Fruit fly (Drosophila melanogaster) whole organism, embryonic: ENCODE data around the gene ihog.
A peak's percentile ranks its signal among the peaks of the same experiment; 100 is the strongest.

Experiments
- Atf-2 ChIP-seq: fragments of 200-800 bp; sonication (Bioruptor generic); optimal IDR thresholded peaks from 2 replicates; lab custom pipeline; 2016; ENCODE audit warnings: missing biosample characterization, missing genetic modification characterization
- CG17912 ChIP-seq: fragments of 200-800 bp; sonication (Bioruptor generic); optimal IDR thresholded peaks from 2 replicates; lab custom pipeline; 2018; ENCODE audit warnings: missing biosample characterization, mild to moderate bottlenecking, missing genetic modification characterization
- CG18262 ChIP-seq: fragments of 200-800 bp; optimal IDR thresholded peaks from 3 replicates; lab custom pipeline; 2019; ENCODE audit warnings: missing biosample characterization, mild to moderate bottlenecking, missing genetic modification characterization, moderate library complexity
- CG2889 ChIP-seq: fragments of 200-800 bp; sonication (Bioruptor generic); IDR thresholded peaks from 3 replicates; pipeline ENCODE4 v1.3.6; 2022; ENCODE audit warnings: missing biosample characterization, missing genetic modification characterization
- CG32772 ChIP-seq: fragments of 200-800 bp; sonication (Bioruptor generic); IDR thresholded peaks from 2 replicates; pipeline ENCODE4 v1.3.6; 2022; ENCODE audit warnings: missing biosample characterization, missing genetic modification characterization
- CG34376 ChIP-seq: fragments of 200-800 bp; sonication (Bioruptor generic); optimal IDR thresholded peaks from 2 replicates; lab custom pipeline; 2018; ENCODE audit warnings: missing biosample characterization, mild to moderate bottlenecking, missing genetic modification characterization
- CG4328 ChIP-seq: fragments of 200-800 bp; sonication (Bioruptor generic); optimal IDR thresholded peaks from 3 replicates; lab custom pipeline; 2017; ENCODE audit warnings: missing biosample characterization, missing genetic modification reagents, missing genetic modification characterization
- CG6813 ChIP-seq: fragments of 200-800 bp; sonication (Bioruptor generic); optimal IDR thresholded peaks from 2 replicates; lab custom pipeline; 2017; ENCODE audit warnings: missing biosample characterization, missing genetic modification characterization, mild to moderate bottlenecking, moderate library complexity, missing genetic modification reagents
- CG8281 ChIP-seq: fragments of 200-800 bp; sonication (Bioruptor generic); optimal IDR thresholded peaks from 2 replicates; lab custom pipeline; 2018; ENCODE audit warnings: missing biosample characterization, mild to moderate bottlenecking, missing genetic modification characterization, moderate library complexity
- CG8290 ChIP-seq, 3 experiments: fragments of 200-800 bp; sonication (Bioruptor generic); optimal IDR thresholded peaks; 2 replicates each; lab custom pipeline; 2016 to 2019; ENCODE audit warnings: missing biosample characterization in 3 of 3, missing genetic modification characterization in 3 of 3, mild to moderate bottlenecking in 2 of 3, moderate library complexity in 1 of 3
- CG9437 ChIP-seq: fragments of 200-800 bp; sonication (Bioruptor generic); optimal IDR thresholded peaks from 2 replicates; lab custom pipeline; 2018; ENCODE audit warnings: missing biosample characterization, mild to moderate bottlenecking, missing genetic modification characterization
- CG9609 ChIP-seq: fragments of 200-800 bp; sonication (Bioruptor generic); optimal IDR thresholded peaks from 3 replicates; lab custom pipeline; 2016; ENCODE audit warnings: missing biosample characterization, missing genetic modification characterization
- CG9727 ChIP-seq: fragments of 200-800 bp; sonication (Bioruptor generic); optimal IDR thresholded peaks from 3 replicates; lab custom pipeline; 2017; ENCODE audit warnings: missing biosample characterization, mild to moderate bottlenecking, missing genetic modification characterization
- CrebB ChIP-seq: fragments of 200-800 bp; sonication (Bioruptor generic); optimal IDR thresholded peaks from 3 replicates; lab custom pipeline; 2018; ENCODE audit warnings: missing biosample characterization, mild to moderate bottlenecking, missing genetic modification characterization
- Deaf1 ChIP-seq: fragments of 200-800 bp; optimal IDR thresholded peaks from 3 replicates; lab custom pipeline; 2019; ENCODE audit warnings: missing biosample characterization, mild to moderate bottlenecking, missing genetic modification characterization, moderate library complexity
- Dip3 ChIP-seq: fragments of 200-800 bp; sonication (Bioruptor generic); optimal IDR thresholded peaks from 3 replicates; lab custom pipeline; 2016; ENCODE audit warnings: missing biosample characterization, missing genetic modification characterization
- Doc3 ChIP-seq: fragments of 200-800 bp; sonication (Bioruptor generic); IDR thresholded peaks from 3 replicates; pipeline ENCODE4 v1.3.6; 2022; ENCODE audit warnings: missing biosample characterization, missing genetic modification characterization; ENCODE audit not compliant: partially characterized antibody
- Dp ChIP-seq: fragments of 200-800 bp; sonication (Bioruptor generic); optimal IDR thresholded peaks from 2 replicates; lab custom pipeline; 2018; ENCODE audit warnings: missing biosample characterization, mild to moderate bottlenecking, missing genetic modification characterization, moderate library complexity
- Ets97D ChIP-seq: fragments of 200-800 bp; sonication (Bioruptor generic); optimal IDR thresholded peaks from 3 replicates; lab custom pipeline; 2016; ENCODE audit warnings: missing biosample characterization, missing genetic modification characterization
- Fer3 ChIP-seq: fragments of 200-800 bp; sonication (Bioruptor generic); optimal IDR thresholded peaks from 2 replicates; lab custom pipeline; 2018; ENCODE audit warnings: missing biosample characterization, mild to moderate bottlenecking, missing genetic modification characterization, moderate library complexity
- HmgZ ChIP-seq: fragments of 200-800 bp; sonication (Bioruptor generic); optimal IDR thresholded peaks from 2 replicates; lab custom pipeline; 2018; ENCODE audit warnings: missing biosample characterization, mild to moderate bottlenecking, missing genetic modification characterization
- Hsf ChIP-seq: fragments of 200-800 bp; sonication (Bioruptor generic); optimal IDR thresholded peaks from 3 replicates; lab custom pipeline; 2016; ENCODE audit warnings: missing biosample characterization, missing genetic modification characterization
- MBD-R2 ChIP-seq: fragments of 200-800 bp; sonication (Bioruptor generic); IDR thresholded peaks from 2 replicates; pipeline ENCODE4 v1.3.6; 2022; ENCODE audit warnings: missing biosample characterization, missing genetic modification characterization
- MTF-1 ChIP-seq: fragments of 200-800 bp; sonication (Bioruptor generic); optimal IDR thresholded peaks from 2 replicates; lab custom pipeline; 2018; ENCODE audit warnings: missing biosample characterization, mild to moderate bottlenecking, missing genetic modification characterization, borderline replicate concordance
- Meics ChIP-seq: fragments of 200-800 bp; sonication (Bioruptor generic); optimal IDR thresholded peaks from 2 replicates; lab custom pipeline; 2017; ENCODE audit warnings: missing biosample characterization, mild to moderate bottlenecking, missing genetic modification characterization
- Optix ChIP-seq: fragments of 200-800 bp; sonication (Bioruptor generic); IDR thresholded peaks from 3 replicates; pipeline ENCODE4 v1.3.6; 2022; ENCODE audit warnings: missing biosample characterization, missing genetic modification characterization
- Sin3A ChIP-seq: fragments of >200 bp; optimal IDR thresholded peaks from 2 replicates; lab custom pipeline; 2018
- abd-A ChIP-seq: fragments of 200-800 bp; sonication (Bioruptor generic); optimal IDR thresholded peaks from 3 replicates; lab custom pipeline; 2019; ENCODE audit warnings: missing biosample characterization, mild to moderate bottlenecking, missing genetic modification characterization, moderate library complexity
- az2 ChIP-seq: fragments of 200-800 bp; sonication (Bioruptor generic); optimal IDR thresholded peaks from 3 replicates; lab custom pipeline; 2016; ENCODE audit warnings: missing biosample characterization, missing genetic modification characterization
- bigmax ChIP-seq: fragments of 200-800 bp; sonication (Bioruptor generic); optimal IDR thresholded peaks from 2 replicates; lab custom pipeline; 2018; ENCODE audit warnings: missing biosample characterization, mild to moderate bottlenecking, missing genetic modification characterization
- br ChIP-seq: fragments of >200 bp; optimal IDR thresholded peaks from 2 replicates; lab custom pipeline; 2017
- cad ChIP-seq: fragments of >200 bp; optimal IDR thresholded peaks from 2 replicates; lab custom pipeline; 2017; ENCODE audit warnings: missing biosample characterization, missing genetic modification characterization
- chn ChIP-seq: fragments of 200-800 bp; sonication (Bioruptor generic); optimal IDR thresholded peaks from 2 replicates; lab custom pipeline; 2016; ENCODE audit warnings: missing biosample characterization, missing genetic modification characterization
- exex ChIP-seq: fragments of 200-800 bp; sonication (Bioruptor generic); optimal IDR thresholded peaks from 4 replicates; lab custom pipeline; 2018; ENCODE audit warnings: missing biosample characterization, mild to moderate bottlenecking, missing genetic modification characterization, moderate library complexity
- hth ChIP-seq: fragments of >200 bp; optimal IDR thresholded peaks from 2 replicates; lab custom pipeline; 2017; ENCODE audit warnings: inconsistent platforms
- ind ChIP-seq: fragments of 200-800 bp; sonication (Bioruptor generic); optimal IDR thresholded peaks from 3 replicates; lab custom pipeline; 2016; ENCODE audit warnings: missing biosample characterization, missing genetic modification characterization
- mirr ChIP-seq: fragments of 200-800 bp; sonication (Bioruptor generic); optimal IDR thresholded peaks from 3 replicates; lab custom pipeline; 2018; ENCODE audit warnings: missing biosample characterization, mild to moderate bottlenecking, missing genetic modification characterization
- nerfin-2 ChIP-seq: fragments of 200-800 bp; sonication (Bioruptor generic); IDR thresholded peaks from 2 replicates; pipeline ENCODE4 v1.3.6; 2022; ENCODE audit warnings: missing biosample characterization, missing genetic modification characterization; ENCODE audit not compliant: partially characterized antibody
- oc ChIP-seq: fragments of 200-800 bp; sonication (Bioruptor generic); optimal IDR thresholded peaks from 2 replicates; lab custom pipeline; 2018; ENCODE audit warnings: missing biosample characterization, mild to moderate bottlenecking, missing genetic modification characterization, moderate library complexity
- phol ChIP-seq: fragments of 200-800 bp; sonication (Bioruptor generic); optimal IDR thresholded peaks from 3 replicates; lab custom pipeline; 2018; ENCODE audit warnings: missing biosample characterization, mild to moderate bottlenecking, missing genetic modification characterization, moderate library complexity
- pnt ChIP-seq: fragments of 200-800 bp; sonication (Bioruptor generic); optimal IDR thresholded peaks from 3 replicates; lab custom pipeline; 2016; ENCODE audit warnings: missing biosample characterization, missing genetic modification characterization
- prd ChIP-seq, 3 experiments: fragments of >200 bp in 2 of 3; fragments of 200-800 bp in 1 of 3; sonication (Bioruptor generic) in 1 of 3; optimal IDR thresholded peaks in 2 of 3; IDR thresholded peaks in 1 of 3; 2 replicates in 2 of 3; 3 replicates in 1 of 3; pipeline versions ENCODE4 v1.3.6 to Lab custom; 2017 to 2022; ENCODE audit warnings: missing biosample characterization in 1 of 3, missing genetic modification characterization in 1 of 3
- run ChIP-seq: fragments of 200-800 bp; sonication (Bioruptor generic); optimal IDR thresholded peaks from 3 replicates; lab custom pipeline; 2018; ENCODE audit warnings: missing biosample characterization, mild to moderate bottlenecking, missing genetic modification characterization
- sr ChIP-seq: fragments of 200-800 bp; sonication (Bioruptor generic); IDR thresholded peaks from 3 replicates; pipeline ENCODE4 v1.3.6; 2022; ENCODE audit warnings: missing biosample characterization, missing genetic modification characterization
- stwl ChIP-seq: fragments of 200-800 bp; sonication (Bioruptor generic); optimal IDR thresholded peaks from 3 replicates; lab custom pipeline; 2018; ENCODE audit warnings: missing biosample characterization, mild to moderate bottlenecking, missing genetic modification characterization, moderate library complexity
- ttk ChIP-seq: fragments of 200-800 bp; sonication (Bioruptor generic); IDR thresholded peaks from 2 replicates; pipeline ENCODE4 v2.1.2; 2022; ENCODE audit warnings: missing biosample characterization, missing genetic modification characterization
- vnd ChIP-seq: fragments of 200-800 bp; sonication (Bioruptor generic); IDR thresholded peaks from 3 replicates; pipeline ENCODE4 v1.3.6; 2022; ENCODE audit warnings: missing biosample characterization, missing genetic modification characterization; ENCODE audit not compliant: partially characterized antibody
- zen ChIP-seq: fragments of 200-800 bp; sonication (Bioruptor generic); optimal IDR thresholded peaks from 3 replicates; lab custom pipeline; 2018; ENCODE audit warnings: missing biosample characterization, mild to moderate bottlenecking, missing genetic modification characterization, moderate library complexity
- zen2 ChIP-seq: fragments of 200-800 bp; sonication (Bioruptor generic); IDR thresholded peaks from 3 replicates; pipeline ENCODE4 v1.3.6; 2022; ENCODE audit warnings: missing biosample characterization, missing genetic modification characterization; ENCODE audit not compliant: partially characterized antibody

The ihog gene

DNA sequence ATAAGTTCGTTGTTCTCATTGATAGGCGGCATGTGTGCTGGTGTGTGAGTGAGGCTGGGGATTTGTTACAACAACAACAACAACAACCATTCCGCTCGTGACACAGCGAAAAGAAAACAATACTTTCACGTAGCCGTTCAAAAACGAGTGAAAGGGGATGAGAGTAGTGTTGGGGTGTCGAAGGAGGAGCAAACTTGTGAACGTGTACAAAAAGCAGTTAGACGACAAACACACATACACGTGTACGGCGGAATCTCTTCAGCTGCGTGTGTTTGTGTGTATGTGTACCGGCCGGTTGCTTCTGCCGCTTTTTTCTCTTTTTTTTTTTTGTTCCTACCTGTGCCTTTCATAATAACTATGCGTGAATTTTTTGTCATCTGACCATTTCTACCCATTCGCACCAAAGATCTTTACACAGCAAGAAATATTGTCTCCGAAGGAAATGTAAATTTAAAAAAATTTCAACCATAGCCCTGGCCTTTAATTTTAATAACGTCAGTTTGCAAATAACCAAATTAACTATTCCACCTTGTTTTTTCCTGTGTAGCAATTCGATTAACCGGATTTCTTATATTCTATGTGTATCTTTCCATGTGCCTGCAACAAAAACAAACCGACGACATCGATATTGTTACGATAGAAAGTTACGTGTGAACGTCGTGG lies 26.4 kb downstream of the ihog start (continued):
- TF ChIP-seq stwl (tag; lab: Kevin White, UChicago) (no peak), sr (GFP tag; lab: Robert Waterston, UW) (no peak), Doc3 (GFP tag; lab: Robert Waterston, UW) (no peak), cad (no peak), Sin3A (no peak), Optix (no peak; the same call in 1 of the 3 replicates), CG9437 (GFP tag; lab: Kevin White, UChicago) (no peak), MTF-1 (GFP tag; lab: Kevin White, UChicago) (no peak), CG4328 (GFP tag; lab: Kevin White, UChicago) (no peak), HmgZ (peak; percentile 9), Hsf (peak; percentile 73), hth (lab: Kevin White, UChicago) (no peak), CG18262 (tag; lab: Kevin White, UChicago) (peak; percentile 74), br (lab: Kevin White, UChicago) (no peak), exex (tag; lab: Kevin White, UChicago) (no peak), MBD-R2 (GFP tag; lab: Robert Waterston, UW) (0 out of 2 replicates have a peak, but pooled peaks have one; percentile 6), CG9727 (peak; percentile 71), mirr (GFP tag; lab: Kevin White, UChicago) (no peak), pnt (GFP tag; lab: Kevin White, UChicago) (peak; percentile 62), prd (optimal IDR thresholded peaks at IDR 0.05; lab: Kevin White, UChicago) (no peak), prd (GFP tag; IDR thresholded peaks at IDR 0.05; lab: Robert Waterston, UW) (no peak; the same call in 1 of the 3 replicates), az2 (peak; percentile 75), vnd (GFP tag; lab: Robert Waterston, UW) (no peak), Meics (GFP tag; lab: Kevin White, UChicago) (no peak), Dip3 (peak; percentile 65), CrebB (tag; lab: Kevin White, UChicago) (no peak), ttk (no peak), bigmax (no peak), CG9609 (GFP tag; lab: Kevin White, UChicago) (peak; percentile 68), zen (tag; lab: Kevin White, UChicago) (peak; percentile 70), zen2 (GFP tag; lab: Robert Waterston, UW) (no peak), Fer3 (tag; lab: Kevin White, UChicago) (no peak), oc (no peak), Ets97D (peak; percentile 34), Deaf1 (tag; lab: Kevin White, UChicago) (no peak), CG8281 (tag; lab: Kevin White, UChicago) (no peak), Dp (GFP tag; lab: Kevin White, UChicago) (no peak), CG8290 (GFP tag; optimal IDR thresholded peaks at IDR 0.05; lab: Kevin White, UChicago) (peak; percentile 58), CG8290 (tag; optimal IDR thresholded peaks at IDR 0.05; lab: Kevin White, UChicago) (no peak), CG2889 (GFP tag; lab: Robert Waterston, UW) (no peak), run (tag; lab: Kevin White, UChicago) (no peak), CG17912 (GFP tag; lab: Kevin White, UChicago) (no peak), chn (GFP tag; lab: Kevin White, UChicago) (peak; percentile 42), phol (peak; percentile 70), abd-A (tag; lab: Kevin White, UChicago) (no peak), CG6813 (GFP tag; lab: Kevin White, UChicago) (no peak), CG32772 (GFP tag; lab: Robert Waterston, UW) (no peak), CG34376 (GFP tag; lab: Kevin White, UChicago) (no peak), nerfin-2 (GFP tag; lab: Robert Waterston, UW) (no peak), ind (GFP tag; lab: Kevin White, UChicago) (peak; percentile 74), Atf-2 (GFP tag; lab: Kevin White, UChicago) (peak; percentile 64)
